Worm (Caenorhabditis elegans) whole organism, L3 larva: ENCODE results near the gene Y37D8A.25.

Source experiments
- R02D3.7 ChIP-seq: fragments of 150-350 bp; optimal IDR thresholded peaks from 2 replicates; lab custom pipeline; 2014; ENCODE audit warnings: missing biosample characterization, missing genetic modification characterization
- aly-2 ChIP-seq: fragments of 150-350 bp; optimal IDR thresholded peaks from 2 replicates; lab custom pipeline; 2014; ENCODE audit warnings: missing biosample characterization, missing genetic modification characterization
- ama-1 ChIP-seq: fragments of 150-350 bp; optimal IDR thresholded peaks from 2 replicates; lab custom pipeline; 2018
- ceh-16 ChIP-seq: sonication (generic microtip); optimal IDR thresholded peaks from 2 replicates; lab custom pipeline; 2017; ENCODE audit warnings: missing biosample characterization, missing genetic modification characterization
- ceh-28 ChIP-seq: fragments of 150-350 bp; optimal IDR thresholded peaks from 2 replicates; lab custom pipeline; 2014; ENCODE audit warnings: missing biosample characterization, missing genetic modification reagents, missing genetic modification characterization
- ceh-82 ChIP-seq: fragments of 150-350 bp; optimal IDR thresholded peaks from 2 replicates; lab custom pipeline; 2014; ENCODE audit warnings: missing biosample characterization, missing genetic modification characterization
- ceh-9 ChIP-seq: sonication (generic microtip); optimal IDR thresholded peaks from 2 replicates; lab custom pipeline; 2018; ENCODE audit warnings: missing biosample characterization, missing genetic modification characterization
- daf-12 ChIP-seq: fragments of 150-350 bp; optimal IDR thresholded peaks from 2 replicates; lab custom pipeline; 2014; ENCODE audit warnings: missing biosample characterization, missing genetic modification reagents, missing genetic modification characterization
- egl-27 ChIP-seq: sonication (generic microtip); optimal IDR thresholded peaks from 4 replicates; lab custom pipeline; 2017; ENCODE audit warnings: missing biosample characterization, missing genetic modification reagents, missing genetic modification characterization
- egl-5 ChIP-seq: fragments of 150-350 bp; optimal IDR thresholded peaks from 2 replicates; lab custom pipeline; 2017; ENCODE audit warnings: missing biosample characterization, missing genetic modification reagents, missing genetic modification characterization, inconsistent platforms
- elt-1 ChIP-seq: fragments of 150-350 bp; optimal IDR thresholded peaks from 2 replicates; lab custom pipeline; 2014; ENCODE audit warnings: missing biosample characterization, missing genetic modification characterization
- elt-2 ChIP-seq: sonication (generic microtip); optimal IDR thresholded peaks from 2 replicates; lab custom pipeline; 2016; ENCODE audit warnings: missing genetic modification reagents, mild to moderate bottlenecking, missing genetic modification characterization, missing compliant biosample characterization
- elt-3 ChIP-seq, 3 experiments: fragments of 150-350 bp in 1 of 3; sonication (generic microtip) in 2 of 3; optimal IDR thresholded peaks; 2 replicates in 2 of 3; 4 replicates in 1 of 3; lab custom pipeline; 2014 to 2017; ENCODE audit warnings: missing biosample characterization in 3 of 3, missing genetic modification characterization in 3 of 3
- eor-1 ChIP-seq, 2 experiments: fragments of 150-350 bp; optimal IDR thresholded peaks; 2 replicates each; lab custom pipeline; 2014 to 2018; ENCODE audit warnings: missing biosample characterization in 2 of 2, missing genetic modification characterization in 2 of 2
- fkh-10 ChIP-seq: sonication (generic microtip); optimal IDR thresholded peaks from 2 replicates; lab custom pipeline; 2017; ENCODE audit warnings: missing biosample characterization, missing genetic modification reagents, missing genetic modification characterization
- fkh-2 ChIP-seq: fragments of 150-350 bp; optimal IDR thresholded peaks from 2 replicates; lab custom pipeline; 2014; ENCODE audit warnings: missing biosample characterization, missing genetic modification reagents, missing genetic modification characterization
- fos-1 ChIP-seq: fragments of 150-350 bp; optimal IDR thresholded peaks from 2 replicates; lab custom pipeline; 2014; ENCODE audit warnings: missing biosample characterization, missing genetic modification characterization
- hmg-11 ChIP-seq: sonication (generic microtip); optimal IDR thresholded peaks from 2 replicates; lab custom pipeline; 2016; ENCODE audit warnings: missing genetic modification characterization, missing compliant biosample characterization
- jun-1 ChIP-seq: fragments of 150-350 bp; optimal IDR thresholded peaks from 2 replicates; lab custom pipeline; 2014; ENCODE audit warnings: missing biosample characterization, missing genetic modification reagents, missing genetic modification characterization
- lin-15B ChIP-seq: fragments of 150-350 bp; optimal IDR thresholded peaks from 2 replicates; lab custom pipeline; 2014; ENCODE audit warnings: missing biosample characterization, missing genetic modification characterization
- lin-39 ChIP-seq: fragments of 150-350 bp; optimal IDR thresholded peaks from 2 replicates; lab custom pipeline; 2018; ENCODE audit warnings: missing biosample characterization, missing genetic modification reagents, missing genetic modification characterization
- lsy-12 ChIP-seq: sonication (generic microtip); optimal IDR thresholded peaks from 2 replicates; lab custom pipeline; 2016; ENCODE audit warnings: mild to moderate bottlenecking, missing genetic modification characterization, missing compliant biosample characterization
- mdl-1 ChIP-seq: fragments of 150-350 bp; optimal IDR thresholded peaks from 2 replicates; lab custom pipeline; 2014; ENCODE audit warnings: missing biosample characterization, missing genetic modification characterization
- mml-1 ChIP-seq: fragments of 150-350 bp; sonication (generic microtip); optimal IDR thresholded peaks from 3 replicates; lab custom pipeline; 2014; ENCODE audit warnings: missing biosample characterization, missing genetic modification characterization
- nfya-1 ChIP-seq: sonication (generic microtip); optimal IDR thresholded peaks from 2 replicates; lab custom pipeline; 2017; ENCODE audit warnings: missing genetic modification characterization, mild to moderate bottlenecking, missing compliant biosample characterization, antibody characterized with exemption, moderate library complexity; ENCODE audit not compliant: insufficient read depth
- nhr-11 ChIP-seq: fragments of 150-350 bp; optimal IDR thresholded peaks from 2 replicates; lab custom pipeline; 2014; ENCODE audit warnings: missing biosample characterization, missing genetic modification characterization
- nhr-12 ChIP-seq: fragments of 150-350 bp; optimal IDR thresholded peaks from 2 replicates; lab custom pipeline; 2014; ENCODE audit warnings: missing biosample characterization, missing genetic modification characterization
- nhr-23 ChIP-seq: fragments of 150-350 bp; optimal IDR thresholded peaks from 2 replicates; lab custom pipeline; 2014; ENCODE audit warnings: missing biosample characterization, missing genetic modification reagents, missing genetic modification characterization
- nhr-237 ChIP-seq: fragments of 150-350 bp; optimal IDR thresholded peaks from 2 replicates; lab custom pipeline; 2014; ENCODE audit warnings: missing biosample characterization, missing genetic modification characterization
- nhr-25 ChIP-seq: sonication (generic microtip); optimal IDR thresholded peaks from 2 replicates; lab custom pipeline; 2017; ENCODE audit warnings: missing biosample characterization, missing genetic modification characterization
- nhr-28 ChIP-seq: fragments of 150-350 bp; optimal IDR thresholded peaks from 2 replicates; lab custom pipeline; 2014; ENCODE audit warnings: missing biosample characterization, missing genetic modification characterization
- nhr-43 ChIP-seq: sonication (generic microtip); optimal IDR thresholded peaks from 2 replicates; lab custom pipeline; 2016; ENCODE audit warnings: mild to moderate bottlenecking, missing genetic modification characterization, missing compliant biosample characterization; ENCODE audit not compliant: poor library complexity, severe bottlenecking
- nhr-67 ChIP-seq: fragments of 150-350 bp; optimal IDR thresholded peaks from 2 replicates; lab custom pipeline; 2014; ENCODE audit warnings: missing biosample characterization, missing genetic modification characterization
- nhr-76 ChIP-seq: fragments of 150-350 bp; sonication (generic microtip); optimal IDR thresholded peaks from 5 replicates; lab custom pipeline; 2014; ENCODE audit warnings: missing biosample characterization, missing genetic modification characterization
- nhr-77 ChIP-seq: fragments of 150-350 bp; optimal IDR thresholded peaks from 2 replicates; lab custom pipeline; 2014; ENCODE audit warnings: missing biosample characterization, missing genetic modification characterization
- pha-4 ChIP-seq: fragments of 150-350 bp; optimal IDR thresholded peaks from 2 replicates; lab custom pipeline; 2014; ENCODE audit warnings: missing biosample characterization, missing genetic modification reagents, missing genetic modification characterization
- pqm-1 ChIP-seq: fragments of 150-350 bp; optimal IDR thresholded peaks from 2 replicates; lab custom pipeline; 2017; ENCODE audit warnings: missing biosample characterization, missing genetic modification characterization, inconsistent platforms
- skn-1 ChIP-seq: fragments of 150-350 bp; optimal IDR thresholded peaks from 2 replicates; lab custom pipeline; 2014; ENCODE audit warnings: missing biosample characterization, missing genetic modification characterization
- snpc-4 ChIP-seq: fragments of 150-350 bp; optimal IDR thresholded peaks from 2 replicates; lab custom pipeline; 2014; ENCODE audit warnings: missing biosample characterization, missing genetic modification characterization
- tbx-2 ChIP-seq: sonication (generic microtip); optimal IDR thresholded peaks from 2 replicates; lab custom pipeline; 2016; ENCODE audit warnings: mild to moderate bottlenecking, missing genetic modification characterization, missing compliant biosample characterization
- unc-39 ChIP-seq: sonication (generic microtip); optimal IDR thresholded peaks from 4 replicates; lab custom pipeline; 2017; ENCODE audit warnings: missing biosample characterization, missing genetic modification characterization
- unc-62 ChIP-seq: fragments of 150-350 bp; sonication (generic microtip); optimal IDR thresholded peaks from 4 replicates; lab custom pipeline; 2014; ENCODE audit warnings: missing biosample characterization, missing genetic modification reagents, missing genetic modification characterization
- zag-1 ChIP-seq: fragments of 150-350 bp; optimal IDR thresholded peaks from 2 replicates; lab custom pipeline; 2014; ENCODE audit warnings: missing biosample characterization, missing genetic modification characterization
- ztf-11 ChIP-seq: fragments of 150-350 bp; optimal IDR thresholded peaks from 2 replicates; lab custom pipeline; 2014; ENCODE audit warnings: missing biosample characterization, missing genetic modification characterization

Gene Y37D8A.25

ce11 chrIII:12841328-12841727, 21.3 kb upstream of the Y37D8A.25 start (continued):
- TF ChIP-seq pha-4 (tag; lab: Kevin White, UChicago) (peak; percentile 57), ztf-11 (tag; lab: Kevin White, UChicago) (no peak), daf-12 (tag; lab: Kevin White, UChicago) (peak; percentile 99), jun-1 (tag; lab: Kevin White, UChicago) (peak; percentile 75), lin-39 (tag; lab: Kevin White, UChicago) (no peak), aly-2 (tag; lab: Kevin White, UChicago) (no peak), nhr-25 (tag; lab: Kevin White, UChicago) (peak; percentile 60), elt-1 (tag; lab: Kevin White, UChicago) (no peak), nhr-77 (tag; lab: Kevin White, UChicago) (peak; percentile 17), ceh-9 (tag; lab: Kevin White, UChicago) (no peak), tbx-2 (tag; lab: Kevin White, UChicago) (peak; percentile 74), egl-5 (no peak)

ce11 chrIII:12840204-12840603, 20.2 kb upstream of the Y37D8A.25 start:
- no peak for TF ChIP-seq nhr-43 (tag; lab: Kevin White, UChicago)
- no peak for TF ChIP-seq lin-39 (tag; lab: Kevin White, UChicago)
- TF ChIP-seq fkh-10 (GFP tag; lab: Kevin White, UChicago), result no peak
- no peak for TF ChIP-seq nhr-67
- TF ChIP-seq tbx-2 (tag; lab: Kevin White, UChicago), result no peak
- TF ChIP-seq pqm-1 (tag; lab: Kevin White, UChicago), result no peak
- no peak for TF ChIP-seq mdl-1 (tag; lab: Kevin White, UChicago)
- no peak for TF ChIP-seq zag-1 (tag; lab: Kevin White, UChicago)
- no peak for TF ChIP-seq nhr-12 (tag; lab: Kevin White, UChicago)
- no peak for TF ChIP-seq ceh-9 (tag; lab: Kevin White, UChicago)
- no peak for TF ChIP-seq nhr-28 (tag; lab: Kevin White, UChicago)
- TF ChIP-seq nfya-1 (tag; lab: Kevin White, UChicago), result no peak
- TF ChIP-seq elt-2, result no peak
- no peak for TF ChIP-seq ceh-82 (tag; lab: Kevin White, UChicago)
- TF ChIP-seq, all 47 proteins: peak for 0

- TF ChIP-seq ama-1 (lab: Kevin White, UChicago) (no peak), fos-1 (tag; lab: Kevin White, UChicago) (no peak), fkh-2 (tag; lab: Kevin White, UChicago) (no peak), nfya-1 (tag; lab: Kevin White, UChicago) (peak; percentile 31), ceh-9 (tag; lab: Kevin White, UChicago) (no peak), mml-1 (no peak), nhr-28 (tag; lab: Kevin White, UChicago) (no peak), tbx-2 (tag; lab: Kevin White, UChicago) (no peak), nhr-12 (tag; lab: Kevin White, UChicago) (no peak), hmg-11 (peak; percentile 19), eor-1 (tag; optimal IDR thresholded peaks at IDR 0.05; lab: Kevin White, UChicago) (no peak), fkh-10 (GFP tag; lab: Kevin White, UChicago) (no peak), pha-4 (tag; lab: Kevin White, UChicago) (peak; percentile 6), elt-2 (peak; percentile 74), unc-62 (GFP tag; lab: Kevin White, UChicago) (no peak), lin-15B (tag; lab: Kevin White, UChicago) (no peak), nhr-77 (tag; lab: Kevin White, UChicago) (no peak), lsy-12 (tag; lab: Kevin White, UChicago) (no peak), lin-39 (tag; lab: Kevin White, UChicago) (no peak), ceh-28 (tag; lab: Kevin White, UChicago) (no peak), jun-1 (tag; lab: Kevin White, UChicago) (peak; percentile 8), nhr-25 (tag; lab: Kevin White, UChicago) (no peak), mdl-1 (tag; lab: Kevin White, UChicago) (peak; percentile 58), elt-3 (tag; optimal IDR thresholded peaks at IDR 0.05; lab: Kevin White, UChicago) (no peak), zag-1 (tag; lab: Kevin White, UChicago) (no peak), egl-27 (tag; lab: Kevin White, UChicago) (no peak), R02D3.7 (tag; lab: Kevin White, UChicago) (no peak), skn-1 (tag; lab: Kevin White, UChicago) (no peak), egl-5 (no peak), ceh-82 (tag; lab: Kevin White, UChicago) (no peak), elt-1 (tag; lab: Kevin White, UChicago) (no peak), ceh-16 (tag; lab: Kevin White, UChicago) (no peak), unc-39 (tag; lab: Kevin White, UChicago) (no peak), pqm-1 (tag; lab: Kevin White, UChicago) (peak; percentile 40), nhr-237 (no peak), nhr-11 (no peak), ztf-11 (tag; lab: Kevin White, UChicago) (no peak), nhr-76 (tag; lab: Kevin White, UChicago) (no peak), nhr-43 (tag; lab: Kevin White, UChicago) (peak; percentile 37), nhr-23 (tag; lab: Kevin White, UChicago) (peak; percentile 29), snpc-4 (tag; lab: Kevin White, UChicago) (no peak)
Observed at ce11 chrIII:12838913-12839366, 18.9 kb upstream of the Y37D8A.25 start, which contains the start of gene Y37D8A.4. Gene Y37D8A.4 (minus strand): TSS chrIII:12838963.
